Worm (Caenorhabditis elegans): ENCODE results near the gene R53.4.

R53.4 gene

DNA sequence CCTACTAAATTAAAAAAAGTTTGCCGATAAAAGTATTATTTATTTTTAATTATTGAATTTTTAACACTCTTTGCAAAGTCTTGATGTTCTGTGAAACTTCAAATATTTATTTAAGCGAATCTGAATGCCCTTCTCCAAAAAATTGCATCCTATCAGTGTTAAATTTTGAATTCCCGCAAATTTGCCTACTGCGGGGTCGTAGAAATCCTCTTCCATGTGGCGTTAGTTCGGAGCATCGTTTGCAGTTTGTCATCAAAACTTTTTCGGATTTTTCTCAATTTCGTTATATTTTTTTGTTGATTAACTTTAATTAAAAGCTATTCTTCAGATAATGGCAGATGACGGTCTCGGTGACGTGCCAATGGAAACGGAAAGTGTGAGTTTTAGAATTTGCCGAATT, 27.4 kb downstream of the R53.4 start, which contains the start of gene ufd-3:
TSS of gene ufd-3 (plus strand) at position 324 of the 400 bp plus-strand sequence.
- TF ChIP-seq sea-2 (GFP tag; optimal IDR thresholded peaks at IDR 0.05) = no peak
- no peak for TF ChIP-seq ceh-16 (tag; optimal IDR thresholded peaks at IDR 0.05)
- TF ChIP-seq nhr-23 (tag; optimal IDR thresholded peaks at IDR 0.05) = peak; percentile 89
- peak; percentile 94 for TF ChIP-seq lin-15B (tag; optimal IDR thresholded peaks at IDR 0.05)
- peak; percentile 42 for TF ChIP-seq pqm-1 (tag; optimal IDR thresholded peaks at IDR 0.05)
- peak; percentile 14 for TF ChIP-seq tbx-2 (tag; optimal IDR thresholded peaks at IDR 0.05)
- TF ChIP-seq nhr-11 (tag; optimal IDR thresholded peaks at IDR 0.05) = peak; percentile 72
- peak; percentile 23 for TF ChIP-seq egl-5 (tag; optimal IDR thresholded peaks at IDR 0.05)
- TF ChIP-seq ama-1 (optimal IDR thresholded peaks at IDR 0.05) = peak; percentile 33
- peak; percentile 90 for TF ChIP-seq nhr-43 (tag; optimal IDR thresholded peaks at IDR 0.05; ENCODE audit: poor library complexity, severe bottlenecking)
- TF ChIP-seq skn-1 (tag; optimal IDR thresholded peaks at IDR 0.05) = peak; percentile 91
- no peak for TF ChIP-seq fkh-10 (GFP tag; optimal IDR thresholded peaks at IDR 0.05)
- TF ChIP-seq lin-39 (tag; optimal IDR thresholded peaks at IDR 0.05) = peak; percentile 81
- TF ChIP-seq nhr-237 (tag; optimal IDR thresholded peaks at IDR 0.05) = no peak
- no peak for TF ChIP-seq daf-12 (tag; optimal IDR thresholded peaks at IDR 0.05)
- no peak for TF ChIP-seq nhr-12 (tag; optimal IDR thresholded peaks at IDR 0.05)
- TF ChIP-seq nhr-25 (tag; optimal IDR thresholded peaks at IDR 0.05) = peak; percentile 76
- peak; percentile 29 for TF ChIP-seq elt-2 (tag; optimal IDR thresholded peaks at IDR 0.05)
- TF ChIP-seq fos-1 (tag; optimal IDR thresholded peaks at IDR 0.05) = no peak
- no peak for TF ChIP-seq nhr-28 (tag; optimal IDR thresholded peaks at IDR 0.05)
- no peak for TF ChIP-seq ceh-82 (tag; optimal IDR thresholded peaks at IDR 0.05)
- TF ChIP-seq mdl-1 (tag; optimal IDR thresholded peaks at IDR 0.05) = no peak
- peak; percentile 70 for TF ChIP-seq snpc-4 (tag; optimal IDR thresholded peaks at IDR 0.05)
- TF ChIP-seq pha-4 (tag; optimal IDR thresholded peaks at IDR 0.05) = peak; percentile 96
- TF ChIP-seq jun-1 (tag; optimal IDR thresholded peaks at IDR 0.05) = no peak
- peak; percentile 65 for TF ChIP-seq R02D3.7 (tag; optimal IDR thresholded peaks at IDR 0.05)
- peak; percentile 7 for TF ChIP-seq egl-27 (tag; optimal IDR thresholded peaks at IDR 0.05)
- no peak for TF ChIP-seq eor-1 (tag; optimal IDR thresholded peaks at IDR 0.05)
- TF ChIP-seq hmg-11 (tag; optimal IDR thresholded peaks at IDR 0.05) = peak; percentile 37
- peak; percentile 39 for TF ChIP-seq lsy-12 (tag; optimal IDR thresholded peaks at IDR 0.05)
- TF ChIP-seq unc-39 (tag; optimal IDR thresholded peaks at IDR 0.05) = no peak
- no peak for TF ChIP-seq elt-3 (tag; optimal IDR thresholded peaks at IDR 0.05)
- no peak for TF ChIP-seq mml-1 (tag; optimal IDR thresholded peaks at IDR 0.05)
- TF ChIP-seq ZK546.5 (tag; optimal IDR thresholded peaks at IDR 0.05) = no peak
- TF ChIP-seq ceh-28 (tag; optimal IDR thresholded peaks at IDR 0.05) = peak; percentile 46
- TF ChIP-seq aly-2 (tag; optimal IDR thresholded peaks at IDR 0.05) = no peak
- peak; percentile 91 for TF ChIP-seq nfya-1 (tag; optimal IDR thresholded peaks at IDR 0.05; ENCODE audit: insufficient read depth)
- TF ChIP-seq nhr-76 (tag; optimal IDR thresholded peaks at IDR 0.05) = no peak

DNA sequence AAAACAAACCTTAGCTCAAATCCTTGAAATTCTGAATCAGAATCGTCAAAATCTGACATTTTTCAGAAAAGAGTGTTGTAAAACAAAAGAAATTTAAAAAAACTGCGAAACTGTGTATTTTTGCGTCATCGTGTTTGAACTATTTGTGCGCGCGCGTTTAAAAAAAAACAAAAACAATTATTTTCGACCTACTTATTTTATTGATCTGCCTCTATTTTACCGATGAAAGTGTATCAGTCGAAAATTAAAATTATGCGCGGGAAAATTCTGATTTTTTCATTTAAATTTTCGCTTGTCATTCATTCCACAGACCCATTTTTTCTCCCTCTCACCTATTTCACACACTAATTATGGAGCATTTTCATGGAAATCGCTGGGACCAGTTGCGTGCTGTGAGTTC, 29.0 kb downstream of the R53.4 start, which contains the start of the genes C05C10.7 and C05C10.5:
TSS of gene C05C10.7 (minus strand) at position 95 of the 400 bp plus-strand sequence.
TSS of gene C05C10.5 (plus strand) at position 164 of the 400 bp plus-strand sequence.
- no peak for TF ChIP-seq mdl-1 (tag; optimal IDR thresholded peaks at IDR 0.05)
- no peak for TF ChIP-seq ceh-9 (tag; optimal IDR thresholded peaks at IDR 0.05)
- TF ChIP-seq nhr-25 (tag; optimal IDR thresholded peaks at IDR 0.05) = no peak
- TF ChIP-seq elt-1 (tag; optimal IDR thresholded peaks at IDR 0.05) = no peak
- no peak for TF ChIP-seq egl-27 (tag; optimal IDR thresholded peaks at IDR 0.05)
- TF ChIP-seq egl-5 (tag; optimal IDR thresholded peaks at IDR 0.05) = no peak
- no peak for TF ChIP-seq ZK546.5 (tag; optimal IDR thresholded peaks at IDR 0.05)
- no peak for TF ChIP-seq fkh-2 (tag; optimal IDR thresholded peaks at IDR 0.05)
- no peak for TF ChIP-seq nhr-43 (tag; optimal IDR thresholded peaks at IDR 0.05; ENCODE audit: poor library complexity, severe bottlenecking)
- TF ChIP-seq nhr-12 (tag; optimal IDR thresholded peaks at IDR 0.05) = no peak
- no peak for TF ChIP-seq tbx-2 (tag; optimal IDR thresholded peaks at IDR 0.05)
- TF ChIP-seq pqm-1 (tag; optimal IDR thresholded peaks at IDR 0.05) = no peak
- no peak for TF ChIP-seq lin-15B (tag; optimal IDR thresholded peaks at IDR 0.05)
- no peak for TF ChIP-seq nhr-28 (tag; optimal IDR thresholded peaks at IDR 0.05)

DNA sequence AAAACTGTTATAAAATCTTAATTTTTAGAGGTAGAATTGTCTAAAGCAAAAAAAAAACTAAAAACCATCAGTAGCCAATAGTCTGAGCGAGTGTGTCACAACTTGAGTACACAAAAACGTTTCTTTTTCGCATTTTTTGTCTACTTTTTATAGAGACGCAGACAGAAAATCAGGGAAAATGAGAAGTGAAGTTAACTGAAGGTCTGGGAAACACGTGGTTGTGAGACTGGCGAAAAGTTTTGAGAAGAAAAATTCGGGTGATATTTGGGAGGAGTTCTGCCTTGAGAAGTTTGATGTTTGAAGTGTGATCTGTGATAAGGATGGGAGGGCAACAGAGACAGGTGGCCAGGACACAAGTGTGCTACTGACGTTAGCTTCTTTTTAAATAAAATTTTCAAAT, 30.2 kb downstream of the R53.4 start:
- TF ChIP-seq ceh-28 (tag; optimal IDR thresholded peaks at IDR 0.05) (peak; percentile 39), nhr-25 (tag; optimal IDR thresholded peaks at IDR 0.05) (peak; percentile 79), sea-2 (GFP tag; optimal IDR thresholded peaks at IDR 0.05) (no peak), fkh-10 (GFP tag; optimal IDR thresholded peaks at IDR 0.05) (no peak), nhr-12 (tag; optimal IDR thresholded peaks at IDR 0.05) (no peak), egl-5 (tag; optimal IDR thresholded peaks at IDR 0.05) (peak; percentile 16), ceh-16 (tag; optimal IDR thresholded peaks at IDR 0.05) (no peak), ztf-11 (tag; optimal IDR thresholded peaks at IDR 0.05) (no peak), daf-12 (tag; optimal IDR thresholded peaks at IDR 0.05) (no peak), pha-4 (tag; optimal IDR thresholded peaks at IDR 0.05) (peak; percentile 94), nhr-77 (tag; optimal IDR thresholded peaks at IDR 0.05) (no peak), nhr-11 (tag; optimal IDR thresholded peaks at IDR 0.05) (peak; percentile 94), fkh-2 (tag; optimal IDR thresholded peaks at IDR 0.05) (no peak), elt-2 (tag; optimal IDR thresholded peaks at IDR 0.05) (peak; percentile 75), elt-3 (tag; optimal IDR thresholded peaks at IDR 0.05) (no peak), lsy-12 (tag; optimal IDR thresholded peaks at IDR 0.05) (peak; percentile 45), lin-15B (tag; optimal IDR thresholded peaks at IDR 0.05) (peak; percentile 60), ama-1 (optimal IDR thresholded peaks at IDR 0.05) (peak; percentile 92), mml-1 (tag; optimal IDR thresholded peaks at IDR 0.05) (no peak), fos-1 (tag; optimal IDR thresholded peaks at IDR 0.05) (no peak), hmg-11 (tag; optimal IDR thresholded peaks at IDR 0.05) (peak; percentile 33), ZK546.5 (tag; optimal IDR thresholded peaks at IDR 0.05) (no peak), nhr-43 (tag; optimal IDR thresholded peaks at IDR 0.05; ENCODE audit: poor library complexity, severe bottlenecking) (peak; percentile 80), tbx-2 (tag; optimal IDR thresholded peaks at IDR 0.05) (peak; percentile 21), lin-39 (tag; optimal IDR thresholded peaks at IDR 0.05) (peak; percentile 2), nhr-23 (tag; optimal IDR thresholded peaks at IDR 0.05) (peak; percentile 86), jun-1 (tag; optimal IDR thresholded peaks at IDR 0.05) (peak; percentile 52), nhr-67 (tag; optimal IDR thresholded peaks at IDR 0.05) (no peak), R02D3.7 (tag; optimal IDR thresholded peaks at IDR 0.05) (peak; percentile 33), nfya-1 (tag; optimal IDR thresholded peaks at IDR 0.05; ENCODE audit: insufficient read depth) (peak; percentile 75), mdl-1 (tag; optimal IDR thresholded peaks at IDR 0.05) (peak; percentile 65), nhr-76 (tag; optimal IDR thresholded peaks at IDR 0.05) (peak; percentile 48)

All from whole organism, L3 larva.